Comparison of ENCODE assay signal across 3 worm cellular contexts in genomic region chrX:1093154-1093553, ce11.
TF ChIP-seq lines count a peak whose summit lies in the region.

No protein-coding gene starts in this region.

TF ChIP-seq in whole organism, L1 larva, 84 proteins besides CTCF, POLR2A, EP300 and RAD21 (continued from another document and continues in another):
- no peak for TF ChIP-seq unc-30 (tag; optimal IDR thresholded peaks at IDR 0.05; lab: Kevin White, UChicago)
- TF ChIP-seq fkh-10 (GFP tag; optimal IDR thresholded peaks at IDR 0.05; lab: Kevin White, UChicago), result peak; percentile 77
- peak; percentile 65 to 77 for TF ChIP-seq efl-1 (optimal IDR thresholded peaks at IDR 0.05; lab: Kevin White, UChicago)
- peak; percentile 35 to 95 for TF ChIP-seq efl-1 (GFP tag; optimal IDR thresholded peaks at IDR 0.05 in 1 of 2; lab: Kevin White, UChicago)
- TF ChIP-seq hpl-2 (GFP tag; optimal IDR thresholded peaks at IDR 0.05; lab: Kevin White, UChicago), result peak; percentile 59
- TF ChIP-seq C34B4.2 (tag; optimal IDR thresholded peaks at IDR 0.05; lab: Kevin White, UChicago), result no peak
- no peak for TF ChIP-seq nhr-76 (tag; optimal IDR thresholded peaks at IDR 0.05; lab: Kevin White, UChicago)
- peak; percentile 69 for TF ChIP-seq ceh-8 (GFP tag; optimal IDR thresholded peaks at IDR 0.05; lab: Kevin White, UChicago)
- no peak for TF ChIP-seq tlp-1 (tag; optimal IDR thresholded peaks at IDR 0.05; lab: Kevin White, UChicago)
- peak; percentile 31 for TF ChIP-seq sox-4 (tag; optimal IDR thresholded peaks at IDR 0.05; lab: Kevin White, UChicago)
- TF ChIP-seq lir-3 (tag; optimal IDR thresholded peaks at IDR 0.05; lab: Kevin White, UChicago; ENCODE audit: poor library complexity), result peak; percentile 70
- TF ChIP-seq nhr-19 (GFP tag; conservative IDR thresholded peaks at IDR 0.05; lab: Robert Waterston, UW), result peak; percentile 95
- TF ChIP-seq nhr-237 (tag; optimal IDR thresholded peaks at IDR 0.05; lab: Kevin White, UChicago), result peak; percentile 83
- TF ChIP-seq sup-37 (GFP tag; optimal IDR thresholded peaks at IDR 0.05; lab: Kevin White, UChicago), result no peak
- peak; percentile 92 for TF ChIP-seq ztf-4 (tag; optimal IDR thresholded peaks at IDR 0.05; lab: Kevin White, UChicago)
- peak; percentile 93 for TF ChIP-seq tbx-2 (tag; optimal IDR thresholded peaks at IDR 0.05; lab: Kevin White, UChicago)
- peak; percentile 89 for TF ChIP-seq jun-1 (tag; optimal IDR thresholded peaks at IDR 0.05; lab: Kevin White, UChicago)
- peak; percentile 64 for TF ChIP-seq pax-3 (tag; optimal IDR thresholded peaks at IDR 0.05; lab: Kevin White, UChicago)
- peak; percentile 78 to 90 for TF ChIP-seq lsy-2 (tag; optimal IDR thresholded peaks at IDR 0.05; lab: Kevin White, UChicago)
- TF ChIP-seq lin-15B (tag; optimal IDR thresholded peaks at IDR 0.05; lab: Kevin White, UChicago), result no peak
- peak; percentile 96 for TF ChIP-seq blmp-1 (tag; optimal IDR thresholded peaks at IDR 0.05; lab: Kevin White, UChicago)
- no peak for TF ChIP-seq zag-1 (tag; optimal IDR thresholded peaks at IDR 0.05; lab: Kevin White, UChicago)
- TF ChIP-seq mab-9 (GFP tag; IDR thresholded peaks at IDR 0.05; lab: Robert Waterston, UW), result peak; percentile 66
- peak; percentile 39 for TF ChIP-seq lin-39 (tag; optimal IDR thresholded peaks at IDR 0.05; lab: Kevin White, UChicago)
- peak; percentile 93 for TF ChIP-seq fkh-8 (tag; optimal IDR thresholded peaks at IDR 0.05; lab: Kevin White, UChicago)
- peak; percentile 74 for TF ChIP-seq ceh-88 (GFP tag; IDR thresholded peaks at IDR 0.05; lab: Robert Waterston, UW)
- TF ChIP-seq dsc-1 (tag; optimal IDR thresholded peaks at IDR 0.05; lab: Kevin White, UChicago), result peak; percentile 91
- TF ChIP-seq pag-3 (tag; optimal IDR thresholded peaks at IDR 0.05; lab: Kevin White, UChicago; ENCODE audit: borderline replicate concordance, insufficient read depth), result peak; percentile 51
- 0 out of 2 replicates have a peak, but pooled peaks have one; percentile 17 for TF ChIP-seq grh-1 (GFP tag; IDR thresholded peaks at IDR 0.05; lab: Robert Waterston, UW)
- TF ChIP-seq rnt-1 (tag; optimal IDR thresholded peaks at IDR 0.05; lab: Kevin White, UChicago), result peak; percentile 89
- peak; percentile 98 for TF ChIP-seq skn-1 (tag; optimal IDR thresholded peaks at IDR 0.05; lab: Kevin White, UChicago)
- peak; percentile 19 for TF ChIP-seq zip-4 (GFP tag; optimal IDR thresholded peaks at IDR 0.05; lab: Kevin White, UChicago)
- TF ChIP-seq nhr-90 (tag; optimal IDR thresholded peaks at IDR 0.05; lab: Kevin White, UChicago; ENCODE audit: poor library complexity), result peak; percentile 80
- TF ChIP-seq nhr-71 (tag; optimal IDR thresholded peaks at IDR 0.05; lab: Kevin White, UChicago), result peak; percentile 98
- TF ChIP-seq snpc-4 (tag; optimal IDR thresholded peaks at IDR 0.05; lab: Kevin White, UChicago), result peak; percentile 49
- TF ChIP-seq nhr-12 (tag; optimal IDR thresholded peaks at IDR 0.05; lab: Kevin White, UChicago), result no peak
- TF ChIP-seq lin-35 (GFP tag; optimal IDR thresholded peaks at IDR 0.05; lab: Kevin White, UChicago), result peak; percentile 60 to 88
- TF ChIP-seq isw-1 (GFP tag; IDR thresholded peaks at IDR 0.05; lab: Robert Waterston, UW), result peak; percentile 68; the same call in 1 of the 2 replicates
- no peak for TF ChIP-seq ets-5 (GFP tag; IDR thresholded peaks at IDR 0.05; lab: Robert Waterston, UW)
- peak; percentile 92 for TF ChIP-seq C16A3.4 (tag; optimal IDR thresholded peaks at IDR 0.05; lab: Kevin White, UChicago)
- TF ChIP-seq aha-1 (tag; optimal IDR thresholded peaks at IDR 0.05; lab: Kevin White, UChicago), result peak; percentile 43
- TF ChIP-seq unc-130 (tag; optimal IDR thresholded peaks at IDR 0.05; lab: Kevin White, UChicago), result peak; percentile 78
- TF ChIP-seq mef-2 (tag; optimal IDR thresholded peaks at IDR 0.05; lab: Kevin White, UChicago), result peak; percentile 22

TF ChIP-seq in whole organism, L3 larva, 47 proteins besides CTCF, POLR2A, EP300 and RAD21 (continued from another document):
- peak; percentile 93 for TF ChIP-seq nhr-25 (tag; optimal IDR thresholded peaks at IDR 0.05; lab: Kevin White, UChicago)
- TF ChIP-seq lsy-12 (tag; optimal IDR thresholded peaks at IDR 0.05; lab: Kevin White, UChicago), result peak; percentile 34
- peak; percentile 84 for TF ChIP-seq snpc-4 (tag; optimal IDR thresholded peaks at IDR 0.05; lab: Kevin White, UChicago)
- TF ChIP-seq daf-12 (tag; optimal IDR thresholded peaks at IDR 0.05; lab: Kevin White, UChicago), result no peak
- peak in 1 of 3 experiments; percentile 30 for TF ChIP-seq elt-3 (tag; optimal IDR thresholded peaks at IDR 0.05; lab: Kevin White, UChicago)
- peak; percentile 32 for TF ChIP-seq skn-1 (tag; optimal IDR thresholded peaks at IDR 0.05; lab: Kevin White, UChicago)
- peak; percentile 88 for TF ChIP-seq nhr-43 (tag; optimal IDR thresholded peaks at IDR 0.05; lab: Kevin White, UChicago; ENCODE audit: poor library complexity, severe bottlenecking)
- peak; percentile 93 for TF ChIP-seq mdl-1 (tag; optimal IDR thresholded peaks at IDR 0.05; lab: Kevin White, UChicago)
- TF ChIP-seq ceh-16 (tag; optimal IDR thresholded peaks at IDR 0.05; lab: Kevin White, UChicago), result no peak
- TF ChIP-seq ceh-82 (tag; optimal IDR thresholded peaks at IDR 0.05; lab: Kevin White, UChicago), result peak; percentile 77
- TF ChIP-seq ceh-28 (tag; optimal IDR thresholded peaks at IDR 0.05; lab: Kevin White, UChicago), result peak; percentile 83
- no peak for TF ChIP-seq nhr-237 (tag; optimal IDR thresholded peaks at IDR 0.05; lab: Kevin White, UChicago)
- peak; percentile 99 for TF ChIP-seq pha-4 (tag; optimal IDR thresholded peaks at IDR 0.05; lab: Kevin White, UChicago)
- TF ChIP-seq hmg-11 (tag; optimal IDR thresholded peaks at IDR 0.05; lab: Kevin White, UChicago), result peak; percentile 99
- peak; percentile 80 for TF ChIP-seq elt-2 (tag; optimal IDR thresholded peaks at IDR 0.05; lab: Kevin White, UChicago)
- peak; percentile 72 for TF ChIP-seq ama-1 (optimal IDR thresholded peaks at IDR 0.05; lab: Kevin White, UChicago)
- no peak for TF ChIP-seq nhr-67 (tag; optimal IDR thresholded peaks at IDR 0.05; lab: Kevin White, UChicago)
- TF ChIP-seq ceh-9 (tag; optimal IDR thresholded peaks at IDR 0.05; lab: Kevin White, UChicago), result no peak
- TF ChIP-seq nhr-76 (tag; optimal IDR thresholded peaks at IDR 0.05; lab: Kevin White, UChicago), result no peak
- TF ChIP-seq unc-39 (tag; optimal IDR thresholded peaks at IDR 0.05; lab: Kevin White, UChicago), result no peak
- TF ChIP-seq pqm-1 (tag; optimal IDR thresholded peaks at IDR 0.05; lab: Kevin White, UChicago), result peak; percentile 90
- TF ChIP-seq fkh-10 (GFP tag; optimal IDR thresholded peaks at IDR 0.05; lab: Kevin White, UChicago), result peak; percentile 79
- TF ChIP-seq eor-1 (tag; optimal IDR thresholded peaks at IDR 0.05; lab: Kevin White, UChicago), result no peak
- TF ChIP-seq nhr-77 (tag; optimal IDR thresholded peaks at IDR 0.05; lab: Kevin White, UChicago), result peak; percentile 23
- TF ChIP-seq ZK546.5 (tag; optimal IDR thresholded peaks at IDR 0.05; lab: Kevin White, UChicago), result no peak
- peak; percentile 67 for TF ChIP-seq ztf-4 (tag; optimal IDR thresholded peaks at IDR 0.05; lab: Kevin White, UChicago)
- peak; percentile 81 for TF ChIP-seq elt-1 (tag; optimal IDR thresholded peaks at IDR 0.05; lab: Kevin White, UChicago)
- TF ChIP-seq fkh-2 (tag; optimal IDR thresholded peaks at IDR 0.05; lab: Kevin White, UChicago), result peak; percentile 90

TF ChIP-seq in whole organism, young adult, 124 proteins besides CTCF, POLR2A, EP300 and RAD21 (continued from another document and continues in another):
- no peak for TF ChIP-seq aptf-3 (GFP tag; IDR thresholded peaks at IDR 0.05; lab: Robert Waterston, UW)
- TF ChIP-seq xnd-1 (tag; optimal IDR thresholded peaks at IDR 0.05; lab: Kevin White, UChicago), result no peak
- TF ChIP-seq ztf-26 (tag; optimal IDR thresholded peaks at IDR 0.05; lab: Kevin White, UChicago), result peak; percentile 77
- peak; percentile 26 for TF ChIP-seq pha-4 (tag; optimal IDR thresholded peaks at IDR 0.05; lab: Kevin White, UChicago)
- TF ChIP-seq egrh-3 (GFP tag; IDR thresholded peaks at IDR 0.05; lab: Robert Waterston, UW), result peak; percentile 51
- TF ChIP-seq zfh-2 (GFP tag; conservative IDR thresholded peaks at IDR 0.05; lab: Robert Waterston, UW), result peak; percentile 86
- TF ChIP-seq ztf-28 (GFP tag; IDR thresholded peaks at IDR 0.05; lab: Robert Waterston, UW), result no peak
- no peak for TF ChIP-seq mxl-1 (tag; optimal IDR thresholded peaks at IDR 0.05; lab: Kevin White, UChicago)
- TF ChIP-seq D2030.7 (GFP tag; IDR thresholded peaks at IDR 0.05; lab: Robert Waterston, UW), result no peak
- no peak for TF ChIP-seq hsf-1 (GFP tag; IDR thresholded peaks at IDR 0.05; lab: Robert Waterston, UW)
- no peak for TF ChIP-seq F57C9.4 (tag; optimal IDR thresholded peaks at IDR 0.05; lab: Kevin White, UChicago)
- TF ChIP-seq nfya-1 (tag; optimal IDR thresholded peaks at IDR 0.05; lab: Kevin White, UChicago; ENCODE audit: borderline replicate concordance, insufficient read depth), result no peak
- TF ChIP-seq nhr-80 (tag; optimal IDR thresholded peaks at IDR 0.05; lab: Kevin White, UChicago), result peak; percentile 95
- TF ChIP-seq egl-18 (GFP tag; IDR thresholded peaks at IDR 0.05; lab: Robert Waterston, UW), result no peak
- TF ChIP-seq Y95B8A.8 (GFP tag; IDR thresholded peaks at IDR 0.05; lab: Robert Waterston, UW), result no peak
- TF ChIP-seq ceh-91 (GFP tag; IDR thresholded peaks at IDR 0.05; lab: Robert Waterston, UW), result no peak
- TF ChIP-seq let-526 (GFP tag; IDR thresholded peaks at IDR 0.05; lab: Robert Waterston, UW), result peak; percentile 58; the same call in 1 of the 2 replicates
- peak; percentile 60 for TF ChIP-seq ceh-79 (tag; optimal IDR thresholded peaks at IDR 0.05; lab: Kevin White, UChicago)
- TF ChIP-seq hmg-20 (GFP tag; IDR thresholded peaks at IDR 0.05; lab: Robert Waterston, UW), result peak; percentile 79
- TF ChIP-seq efl-1 (GFP tag; optimal IDR thresholded peaks at IDR 0.05; lab: Kevin White, UChicago), result no peak
- no peak for TF ChIP-seq Y53F4B.3 (GFP tag; IDR thresholded peaks at IDR 0.05; lab: Robert Waterston, UW)
- TF ChIP-seq T07F8.4 (tag; optimal IDR thresholded peaks at IDR 0.05; lab: Kevin White, UChicago), result no peak
- peak; percentile 64 for TF ChIP-seq F23B12.7 (tag; optimal IDR thresholded peaks at IDR 0.05; lab: Kevin White, UChicago; ENCODE audit: insufficient read depth)
- TF ChIP-seq dpl-1 (GFP tag; optimal IDR thresholded peaks at IDR 0.05; lab: Kevin White, UChicago), result no peak
- no peak for TF ChIP-seq snpc-3.4 (tag; optimal IDR thresholded peaks at IDR 0.05; lab: Kevin White, UChicago)
- TF ChIP-seq rec-8 (tag; optimal IDR thresholded peaks at IDR 0.05; lab: Kevin White, UChicago), result no peak
- TF ChIP-seq ccch-3 (GFP tag; optimal IDR thresholded peaks at IDR 0.05; lab: Kevin White, UChicago), result no peak
- no peak for TF ChIP-seq zim-3 (tag; optimal IDR thresholded peaks at IDR 0.05; lab: Kevin White, UChicago)
- TF ChIP-seq snpc-1.1 (tag; optimal IDR thresholded peaks at IDR 0.05; lab: Kevin White, UChicago; ENCODE audit: insufficient read depth), result no peak
- TF ChIP-seq pbrm-1 (GFP tag; IDR thresholded peaks at IDR 0.05; lab: Robert Waterston, UW), result peak; percentile 83
- TF ChIP-seq dpff-1 (tag; optimal IDR thresholded peaks at IDR 0.05; lab: Kevin White, UChicago), result no peak
- TF ChIP-seq madf-3 (GFP tag; IDR thresholded peaks at IDR 0.05; lab: Robert Waterston, UW), result no peak
- no peak for TF ChIP-seq snpc-1.3 (tag; optimal IDR thresholded peaks at IDR 0.05; lab: Kevin White, UChicago; ENCODE audit: insufficient read depth)
- peak; percentile 87 for TF ChIP-seq B0336.3 (GFP tag; IDR thresholded peaks at IDR 0.05; lab: Robert Waterston, UW)
- no peak for TF ChIP-seq F52B5.7 (tag; optimal IDR thresholded peaks at IDR 0.05; lab: Kevin White, UChicago)
- no peak for TF ChIP-seq hlh-26 (GFP tag; conservative IDR thresholded peaks at IDR 0.05; lab: Robert Waterston, UW)
- no peak for TF ChIP-seq nhr-27 (tag; optimal IDR thresholded peaks at IDR 0.05; lab: Kevin White, UChicago)
- peak; percentile 82 for TF ChIP-seq chd-7 (tag; optimal IDR thresholded peaks at IDR 0.05; lab: Kevin White, UChicago)
- peak; percentile 29 for TF ChIP-seq tlf-1 (GFP tag; optimal IDR thresholded peaks at IDR 0.05; lab: Kevin White, UChicago)
- TF ChIP-seq madf-8 (GFP tag; conservative IDR thresholded peaks at IDR 0.05; lab: Robert Waterston, UW), result no peak
- TF ChIP-seq bed-1 (GFP tag; IDR thresholded peaks at IDR 0.05; lab: Robert Waterston, UW), result no peak
- no peak for TF ChIP-seq rpc-1 (optimal IDR thresholded peaks at IDR 0.05; lab: Kevin White, UChicago)
- no peak for TF ChIP-seq rpc-1 (tag; optimal IDR thresholded peaks at IDR 0.05; lab: Kevin White, UChicago)
- peak; percentile 78 for TF ChIP-seq C06A6.2 (GFP tag; conservative IDR thresholded peaks at IDR 0.05; lab: Robert Waterston, UW)
- TF ChIP-seq F33H1.4 (GFP tag; IDR thresholded peaks at IDR 0.05; lab: Robert Waterston, UW), result no peak
- peak; percentile 43 for TF ChIP-seq ztf-18 (tag; optimal IDR thresholded peaks at IDR 0.05; lab: Kevin White, UChicago)
- TF ChIP-seq akir-1 (GFP tag; optimal IDR thresholded peaks at IDR 0.05; lab: Kevin White, UChicago), result no peak
- TF ChIP-seq C17E4.6 (GFP tag; IDR thresholded peaks at IDR 0.05; lab: Robert Waterston, UW), result no peak
- TF ChIP-seq atf-7 (tag; optimal IDR thresholded peaks at IDR 0.05; lab: Kevin White, UChicago), result peak; percentile 92
- no peak for TF ChIP-seq F10E7.11 (tag; optimal IDR thresholded peaks at IDR 0.05; lab: Kevin White, UChicago)
- no peak for TF ChIP-seq nhr-179 (tag; optimal IDR thresholded peaks at IDR 0.05; lab: Kevin White, UChicago)
- no peak for TF ChIP-seq sptf-2 (GFP tag; optimal IDR thresholded peaks at IDR 0.05; lab: Kevin White, UChicago)
- peak; percentile 47; the same call in 1 of the 2 replicates for TF ChIP-seq lir-1 (GFP tag; conservative IDR thresholded peaks at IDR 0.05; lab: Robert Waterston, UW)
- peak; percentile 86 for TF ChIP-seq K11D2.4 (GFP tag; IDR thresholded peaks at IDR 0.05; lab: Robert Waterston, UW)
- TF ChIP-seq tbp1 (GFP tag; optimal IDR thresholded peaks at IDR 0.05; lab: Kevin White, UChicago), result peak; percentile 66
- TF ChIP-seq F55B11.4 (tag; optimal IDR thresholded peaks at IDR 0.05; lab: Kevin White, UChicago; ENCODE audit: borderline replicate concordance, insufficient read depth), result no peak
- no peak for TF ChIP-seq ama-1 (optimal IDR thresholded peaks at IDR 0.05; lab: Kevin White, UChicago)
- peak in 1 of 2 experiments; percentile 67 for TF ChIP-seq ama-1 (GFP tag; optimal IDR thresholded peaks at IDR 0.05; lab: Kevin White, UChicago)
- no peak for TF ChIP-seq fkh-3 (tag; optimal IDR thresholded peaks at IDR 0.05; lab: Kevin White, UChicago)
- TF ChIP-seq mes-4 (tag; optimal IDR thresholded peaks at IDR 0.05; lab: Kevin White, UChicago), result no peak
- no peak for TF ChIP-seq hlh-12 (tag; optimal IDR thresholded peaks at IDR 0.05; lab: Kevin White, UChicago)
- TF ChIP-seq Y67H2A.10 (GFP tag; conservative IDR thresholded peaks at IDR 0.05; lab: Robert Waterston, UW), result peak; percentile 51; the same call in 1 of the 2 replicates
- TF ChIP-seq attf-3 (GFP tag; conservative IDR thresholded peaks at IDR 0.05; lab: Robert Waterston, UW), result no peak
- peak; percentile 28 for TF ChIP-seq F22D6.2 (tag; optimal IDR thresholded peaks at IDR 0.05; lab: Kevin White, UChicago)
- TF ChIP-seq ztf-6 (GFP tag; IDR thresholded peaks at IDR 0.05; lab: Robert Waterston, UW), result no peak
- TF ChIP-seq lsl-1 (GFP tag; optimal IDR thresholded peaks at IDR 0.05; lab: Kevin White, UChicago), result no peak
- TF ChIP-seq let-607 (tag; optimal IDR thresholded peaks at IDR 0.05; lab: Kevin White, UChicago), result peak; percentile 49 to 77
- peak; percentile 95 for TF ChIP-seq K12H6.12 (tag; optimal IDR thresholded peaks at IDR 0.05; lab: Kevin White, UChicago)
- TF ChIP-seq ceh-40 (GFP tag; IDR thresholded peaks at IDR 0.05; lab: Robert Waterston, UW), result no peak
- TF ChIP-seq nhr-120 (GFP tag; IDR thresholded peaks at IDR 0.05; lab: Robert Waterston, UW), result no peak
- TF ChIP-seq bed-2 (GFP tag; IDR thresholded peaks at IDR 0.05; lab: Robert Waterston, UW), result peak; percentile 48; the same call in 1 of the 2 replicates
- peak in 1 of 3 experiments; percentile 82 for TF ChIP-seq lin-35 (GFP tag; optimal IDR thresholded peaks at IDR 0.05; lab: Kevin White, UChicago)
